Worm (Caenorhabditis elegans): ENCODE results near the gene tag-10.

The tag-10 gene

ce11 chrII:13678555-13679119, 46.3 kb downstream of the tag-10 start (continued):
- no peak for TF ChIP-seq lin-39 (tag; optimal IDR thresholded peaks at IDR 0.05)
- TF ChIP-seq saeg-2 (GFP tag; IDR thresholded peaks at IDR 0.05) = no peak
- TF ChIP-seq mep-1 (tag; optimal IDR thresholded peaks at IDR 0.05) = no peak
- no peak for TF ChIP-seq R02D3.7 (tag; optimal IDR thresholded peaks at IDR 0.05)
- TF ChIP-seq sdz-12 (GFP tag; optimal IDR thresholded peaks at IDR 0.05) = no peak
- TF ChIP-seq attf-4 (tag; optimal IDR thresholded peaks at IDR 0.05) = no peak
- TF ChIP-seq daf-8 (GFP tag; IDR thresholded peaks at IDR 0.05) = no peak
- peak; percentile 96 for TF ChIP-seq aha-1 (tag)
- peak in 1 of 2 experiments; percentile 100 for TF ChIP-seq unc-62 (GFP tag; optimal IDR thresholded peaks at IDR 0.05 in 1 of 2)
- no peak for TF ChIP-seq unc-62 (tag; optimal IDR thresholded peaks at IDR 0.05)
- TF ChIP-seq T26A8.4 (GFP tag; IDR thresholded peaks at IDR 0.05) = no peak
- no peak for TF ChIP-seq Y48G9A.11 (GFP tag; IDR thresholded peaks at IDR 0.05)
- no peak for TF ChIP-seq ceh-20 (GFP tag; IDR thresholded peaks at IDR 0.05)
- TF ChIP-seq hif-1 (tag; optimal IDR thresholded peaks at IDR 0.05) = no peak
- TF ChIP-seq nhr-11 (tag; optimal IDR thresholded peaks at IDR 0.05) = no peak
- TF ChIP-seq snpc-4 (tag; optimal IDR thresholded peaks at IDR 0.05) = no peak
- peak; percentile 27 for TF ChIP-seq dmd-6 (GFP tag; IDR thresholded peaks at IDR 0.05)
- TF ChIP-seq fkh-10 (GFP tag; optimal IDR thresholded peaks at IDR 0.05) = no peak
- TF ChIP-seq pqm-1 (tag; optimal IDR thresholded peaks at IDR 0.05) = no peak
- peak; percentile 37 for TF ChIP-seq mxl-3 (GFP tag; optimal IDR thresholded peaks at IDR 0.05)
- no peak for TF ChIP-seq arid-1 (GFP tag; conservative IDR thresholded peaks at IDR 0.05)
- TF ChIP-seq dve-1 (tag; optimal IDR thresholded peaks at IDR 0.05; ENCODE audit: insufficient read depth) = no peak
- TF ChIP-seq nhr-42 (GFP tag; IDR thresholded peaks at IDR 0.05) = 0 out of 2 replicates have a peak, but pooled peaks have one; percentile 28

- TF ChIP-seq mxl-2 (GFP tag; conservative IDR thresholded peaks at IDR 0.05) (0 out of 2 replicates have a peak, but pooled peaks have one; percentile 9), aha-1 (tag) (peak; percentile 91), lsy-2 (tag; optimal IDR thresholded peaks at IDR 0.05) (peak in 1 of 2 experiments; percentile 28), nhr-28 (tag; optimal IDR thresholded peaks at IDR 0.05) (peak; percentile 51), unc-62 (GFP tag; optimal IDR thresholded peaks at IDR 0.05 in 1 of 2) (peak in 1 of 2 experiments; percentile 68), unc-62 (tag; optimal IDR thresholded peaks at IDR 0.05) (no peak), ceh-20 (GFP tag; IDR thresholded peaks at IDR 0.05) (0 out of 2 replicates have a peak, but pooled peaks have one; percentile 29), dmd-6 (GFP tag; IDR thresholded peaks at IDR 0.05) (0 out of 2 replicates have a peak, but pooled peaks have one; percentile 6), mxl-3 (GFP tag; optimal IDR thresholded peaks at IDR 0.05) (peak; percentile 25), nhr-48 (tag; optimal IDR thresholded peaks at IDR 0.05) (peak; percentile 85), egl-43 (GFP tag; IDR thresholded peaks at IDR 0.05) (no peak), cey-2 (tag; optimal IDR thresholded peaks at IDR 0.05; ENCODE audit: borderline replicate concordance, insufficient read depth) (peak; percentile 16), ceh-28 (tag; optimal IDR thresholded peaks at IDR 0.05) (no peak), madf-5 (GFP tag; IDR thresholded peaks at IDR 0.05) (no peak), daf-12 (tag; optimal IDR thresholded peaks at IDR 0.05) (no peak), nhr-77 (tag; optimal IDR thresholded peaks at IDR 0.05) (peak; percentile 5), mdl-1 (tag; optimal IDR thresholded peaks at IDR 0.05) (peak in 1 of 2 experiments; percentile 53), nhr-102 (tag; optimal IDR thresholded peaks at IDR 0.05) (peak; percentile 3), hlh-30 (tag; optimal IDR thresholded peaks at IDR 0.05; ENCODE audit: insufficient read depth) (peak; percentile 57), vab-7 (GFP tag; IDR thresholded peaks at IDR 0.05) (no peak), nhr-42 (GFP tag; IDR thresholded peaks at IDR 0.05) (no peak), ces-1 (GFP tag; optimal IDR thresholded peaks at IDR 0.05) (no peak), hlh-11 (tag; optimal IDR thresholded peaks at IDR 0.05) (peak; percentile 41), zfp-3 (GFP tag; conservative IDR thresholded peaks at IDR 0.05) (no peak)
Observed at ce11 chrII:13679775-13680320, 47.5 kb downstream of the tag-10 start.

All from whole organism, L4 larva.